Fruit fly (Drosophila melanogaster) whole organism, embryonic: Measurements from ENCODE around the gene Idgf4.

Experiments used
- CG10543 ChIP-seq: fragments of 200-800 bp; sonication (Bioruptor generic); optimal IDR thresholded peaks from 3 replicates; lab custom pipeline; 2017; ENCODE audit warnings: missing biosample characterization, mild to moderate bottlenecking, missing genetic modification characterization, moderate library complexity
- CG1233 ChIP-seq: fragments of 200-800 bp; sonication (Bioruptor generic); optimal IDR thresholded peaks from 4 replicates; lab custom pipeline; 2018; ENCODE audit warnings: missing biosample characterization, mild to moderate bottlenecking, missing genetic modification characterization
- CG12769 ChIP-seq: fragments of 200-800 bp; sonication (Bioruptor generic); optimal IDR thresholded peaks from 2 replicates; lab custom pipeline; 2019; ENCODE audit warnings: missing biosample characterization, mild to moderate bottlenecking, missing genetic modification characterization, moderate library complexity
- CG13894 ChIP-seq: fragments of 200-800 bp; sonication (Bioruptor generic); optimal IDR thresholded peaks from 3 replicates; lab custom pipeline; 2018; ENCODE audit warnings: missing biosample characterization, mild to moderate bottlenecking, missing genetic modification characterization, moderate library complexity
- CG14014 ChIP-seq: fragments of 200-800 bp; sonication (Bioruptor generic); IDR thresholded peaks from 2 replicates; pipeline ENCODE4 v1.3.6; 2022; ENCODE audit warnings: missing biosample characterization, missing genetic modification characterization
- CG14710 ChIP-seq: fragments of 200-800 bp; sonication (Bioruptor generic); optimal IDR thresholded peaks from 3 replicates; lab custom pipeline; 2019; ENCODE audit warnings: missing biosample characterization, mild to moderate bottlenecking, missing genetic modification characterization, moderate library complexity
- CG15269 ChIP-seq: fragments of 200-800 bp; sonication (Bioruptor generic); optimal IDR thresholded peaks from 2 replicates; lab custom pipeline; 2018; ENCODE audit warnings: missing biosample characterization, mild to moderate bottlenecking, missing genetic modification characterization, moderate library complexity
- CG2678 ChIP-seq: fragments of 200-800 bp; sonication (Bioruptor generic); optimal IDR thresholded peaks from 3 replicates; lab custom pipeline; 2019; ENCODE audit warnings: missing biosample characterization, mild to moderate bottlenecking, missing genetic modification characterization, moderate library complexity
- CG34422 ChIP-seq: fragments of 200-800 bp; sonication (Bioruptor generic); IDR thresholded peaks from 3 replicates; pipeline ENCODE4 v1.3.6; 2022; ENCODE audit warnings: missing biosample characterization, missing genetic modification characterization
- CG4360 ChIP-seq: fragments of 200-800 bp; sonication (Bioruptor generic); IDR thresholded peaks from 2 replicates; pipeline ENCODE4 v1.3.6; 2022; ENCODE audit warnings: missing biosample characterization, missing genetic modification characterization
- CG43689 ChIP-seq: fragments of 200-800 bp; sonication (Bioruptor generic); IDR thresholded peaks from 2 replicates; pipeline ENCODE4 v1.3.6; 2022; ENCODE audit warnings: missing biosample characterization, missing genetic modification characterization
- CG4730 ChIP-seq: fragments of 200-800 bp; sonication (Bioruptor generic); IDR thresholded peaks from 2 replicates; pipeline ENCODE4 v1.3.6; 2022; ENCODE audit warnings: missing biosample characterization, missing genetic modification characterization
- CG6254 ChIP-seq: fragments of 200-800 bp; sonication (Bioruptor generic); optimal IDR thresholded peaks from 3 replicates; lab custom pipeline; 2017; ENCODE audit warnings: mild to moderate bottlenecking, missing biosample characterization, missing genetic modification reagents, missing genetic modification characterization
- CG7271 ChIP-seq: fragments of 200-800 bp; sonication (Bioruptor generic); optimal IDR thresholded peaks from 2 replicates; lab custom pipeline; 2018; ENCODE audit warnings: missing biosample characterization, mild to moderate bottlenecking, missing genetic modification characterization, moderate library complexity
- CG8290 ChIP-seq, 3 experiments: fragments of 200-800 bp; sonication (Bioruptor generic); optimal IDR thresholded peaks; 2 replicates each; lab custom pipeline; 2016 to 2019; ENCODE audit warnings: missing biosample characterization in 3 of 3, missing genetic modification characterization in 3 of 3, mild to moderate bottlenecking in 2 of 3, moderate library complexity in 1 of 3
- CG9215 ChIP-seq: fragments of 200-800 bp; sonication (Bioruptor generic); IDR thresholded peaks from 2 replicates; pipeline ENCODE4 v1.3.6; 2022; ENCODE audit warnings: missing biosample characterization, missing genetic modification characterization
- CTCF ChIP-seq: fragments of 200-800 bp; sonication (Bioruptor generic); optimal IDR thresholded peaks from 2 replicates; lab custom pipeline; 2017; ENCODE audit warnings: missing biosample characterization, mild to moderate bottlenecking, missing genetic modification characterization, moderate library complexity
- Camta ChIP-seq: fragments of 200-800 bp; sonication (Bioruptor generic); optimal IDR thresholded peaks from 2 replicates; lab custom pipeline; 2016; ENCODE audit warnings: missing biosample characterization, missing genetic modification characterization
- Dbx ChIP-seq: fragments of 200-800 bp; sonication (Bioruptor generic); IDR thresholded peaks from 3 replicates; pipeline ENCODE4 v1.3.6; 2022; ENCODE audit warnings: missing biosample characterization, missing genetic modification characterization
- ERR ChIP-seq: fragments of 200-800 bp; sonication (Bioruptor generic); optimal IDR thresholded peaks from 2 replicates; lab custom pipeline; 2016; ENCODE audit warnings: missing biosample characterization, missing genetic modification characterization
- Fer1 ChIP-seq: fragments of 200-800 bp; sonication (Bioruptor generic); optimal IDR thresholded peaks from 2 replicates; lab custom pipeline; 2017; ENCODE audit warnings: missing biosample characterization, mild to moderate bottlenecking, missing genetic modification characterization
- HmgD ChIP-seq: fragments of 200-800 bp; sonication (Bioruptor generic); optimal IDR thresholded peaks from 3 replicates; lab custom pipeline; 2016; ENCODE audit warnings: missing biosample characterization, missing genetic modification characterization
- Lpt ChIP-seq: fragments of >200 bp; optimal IDR thresholded peaks from 2 replicates; lab custom pipeline; 2018; ENCODE audit warnings: missing biosample characterization, missing genetic modification characterization
- MBD-R2 ChIP-seq: fragments of 200-800 bp; sonication (Bioruptor generic); IDR thresholded peaks from 2 replicates; pipeline ENCODE4 v1.3.6; 2022; ENCODE audit warnings: missing biosample characterization, missing genetic modification characterization
- Med ChIP-seq: fragments of 200-800 bp; sonication (Bioruptor generic); peaks from one replicate; lab custom pipeline; 2016; ENCODE audit warnings: missing biosample characterization, missing genetic modification characterization, mild to moderate bottlenecking, inconsistent platforms, moderate library complexity
- Pdp1 ChIP-seq, 2 experiments: fragments of 200-800 bp; sonication (Bioruptor generic); optimal IDR thresholded peaks; 3 replicates each; lab custom pipeline; 2016; ENCODE audit warnings: missing biosample characterization in 2 of 2, missing genetic modification characterization in 2 of 2, mild to moderate bottlenecking in 1 of 2, moderate library complexity in 1 of 2
- Rfx ChIP-seq: fragments of 200-800 bp; sonication (Bioruptor generic); IDR thresholded peaks from 2 replicates; pipeline ENCODE4 v1.3.6; 2022; ENCODE audit warnings: missing biosample characterization, missing genetic modification characterization
- Sin3A ChIP-seq: fragments of >200 bp; optimal IDR thresholded peaks from 2 replicates; lab custom pipeline; 2018
- ase ChIP-seq: fragments of 200-800 bp; sonication (Bioruptor generic); IDR thresholded peaks from 3 replicates; pipeline ENCODE4 v1.3.6; 2022; ENCODE audit warnings: missing biosample characterization, missing genetic modification characterization
- crc ChIP-seq: fragments of 200-800 bp; sonication (Bioruptor generic); optimal IDR thresholded peaks from 2 replicates; lab custom pipeline; 2016; ENCODE audit warnings: missing biosample characterization, missing genetic modification characterization
- fd3F ChIP-seq: fragments of 200-800 bp; sonication (Bioruptor generic); optimal IDR thresholded peaks from 2 replicates; lab custom pipeline; 2018; ENCODE audit warnings: missing biosample characterization, mild to moderate bottlenecking, missing genetic modification characterization, moderate library complexity
- hbn ChIP-seq: fragments of 200-800 bp; sonication (Bioruptor generic); IDR thresholded peaks from 2 replicates; pipeline ENCODE4 v1.3.6; 2022; ENCODE audit warnings: missing biosample characterization, missing genetic modification characterization; ENCODE audit not compliant: partially characterized antibody
- lab ChIP-seq: fragments of 200-800 bp; sonication (Bioruptor generic); optimal IDR thresholded peaks from 3 replicates; lab custom pipeline; 2017; ENCODE audit warnings: missing biosample characterization, missing genetic modification characterization, mild to moderate bottlenecking, moderate library complexity, missing genetic modification reagents
- lbe ChIP-seq: fragments of 200-800 bp; sonication (Bioruptor generic); optimal IDR thresholded peaks from 2 replicates; lab custom pipeline; 2016; ENCODE audit warnings: missing biosample characterization, mild to moderate bottlenecking, missing genetic modification characterization
- lola ChIP-seq, 3 experiments: fragments of >200 bp in 2 of 3; fragments of 200-800 bp in 1 of 3; sonication (Bioruptor generic) in 1 of 3; optimal IDR thresholded peaks; 2 replicates each; lab custom pipeline; 2017 to 2019; ENCODE audit warnings: missing biosample characterization in 3 of 3, missing genetic modification characterization in 3 of 3, mild to moderate bottlenecking in 1 of 3, moderate library complexity in 1 of 3
- mirr ChIP-seq: fragments of 200-800 bp; sonication (Bioruptor generic); optimal IDR thresholded peaks from 3 replicates; lab custom pipeline; 2018; ENCODE audit warnings: missing biosample characterization, mild to moderate bottlenecking, missing genetic modification characterization
- mld ChIP-seq: fragments of 200-800 bp; sonication (Bioruptor generic); IDR thresholded peaks from 3 replicates; pipeline ENCODE4 v1.3.6; 2022; ENCODE audit warnings: missing biosample characterization, missing genetic modification characterization; ENCODE audit not compliant: partially characterized antibody
- nom ChIP-seq: fragments of 200-800 bp; sonication (Bioruptor generic); optimal IDR thresholded peaks from 2 replicates; lab custom pipeline; 2017; ENCODE audit warnings: missing biosample characterization, missing genetic modification characterization, mild to moderate bottlenecking, moderate library complexity, missing genetic modification reagents
- oc ChIP-seq: fragments of 200-800 bp; sonication (Bioruptor generic); optimal IDR thresholded peaks from 2 replicates; lab custom pipeline; 2018; ENCODE audit warnings: missing biosample characterization, mild to moderate bottlenecking, missing genetic modification characterization, moderate library complexity
- pum ChIP-seq: fragments of 200-800 bp; sonication (Bioruptor generic); optimal IDR thresholded peaks from 2 replicates; lab custom pipeline; 2016; ENCODE audit warnings: missing biosample characterization, missing genetic modification characterization
- sd ChIP-seq: fragments of 200-800 bp; sonication (Bioruptor generic); optimal IDR thresholded peaks from 3 replicates; lab custom pipeline; 2018; ENCODE audit warnings: missing biosample characterization, mild to moderate bottlenecking, missing genetic modification characterization, moderate library complexity
- sens ChIP-seq: fragments of 200-800 bp; sonication (Bioruptor generic); peaks from one replicate; lab custom pipeline; 2016; ENCODE audit warnings: missing biosample characterization, missing genetic modification characterization
- seq ChIP-seq: fragments of 200-800 bp; sonication (Bioruptor generic); IDR thresholded peaks from 2 replicates; pipeline ENCODE4 v1.3.6; 2022; ENCODE audit warnings: missing biosample characterization, missing genetic modification characterization
- tna ChIP-seq: fragments of 200-800 bp; sonication (Bioruptor generic); IDR thresholded peaks from 2 replicates; pipeline ENCODE4 v1.3.6; 2022; ENCODE audit warnings: missing biosample characterization, missing genetic modification characterization; ENCODE audit not compliant: partially characterized antibody
- ttk ChIP-seq: fragments of 200-800 bp; sonication (Bioruptor generic); IDR thresholded peaks from 2 replicates; pipeline ENCODE4 v2.1.2; 2022; ENCODE audit warnings: missing biosample characterization, missing genetic modification characterization
- unpg ChIP-seq: fragments of 200-800 bp; sonication (Bioruptor generic); optimal IDR thresholded peaks from 3 replicates; lab custom pipeline; 2018; ENCODE audit warnings: missing biosample characterization, mild to moderate bottlenecking, missing genetic modification characterization, moderate library complexity
- vvl ChIP-seq: fragments of 200-800 bp; sonication (Bioruptor generic); IDR thresholded peaks from 2 replicates; pipeline ENCODE4 v1.3.6; 2022; ENCODE audit warnings: missing biosample characterization, missing genetic modification characterization

The Idgf4 gene

DNA sequence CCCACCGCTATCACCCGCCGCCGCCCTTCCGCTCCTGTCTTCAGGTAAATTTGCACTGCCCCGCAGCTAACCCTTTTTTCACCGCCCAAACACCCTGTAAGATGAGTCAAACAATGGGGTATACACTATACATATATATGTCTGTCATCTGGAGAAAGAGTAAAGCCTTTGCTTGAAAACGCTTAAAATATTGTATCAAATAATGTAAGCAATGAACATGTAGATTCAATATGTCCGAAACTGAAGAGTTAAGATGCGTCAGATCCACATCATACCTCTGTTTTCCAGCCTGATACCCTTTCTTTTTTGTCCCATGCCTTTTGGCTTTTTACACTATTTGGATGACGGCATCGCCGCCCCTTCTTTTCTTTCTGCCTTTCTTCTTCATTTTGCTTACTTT lies 37.9 kb downstream of the Idgf4 start (continued):
- TF ChIP-seq ase (GFP tag; lab: Robert Waterston, UW) (0 out of 3 replicates have a peak, but pooled peaks have one; percentile 37), Camta (no peak), pum (GFP tag; lab: Kevin White, UChicago) (no peak), tna (GFP tag; lab: Robert Waterston, UW) (no peak), ERR (GFP tag; lab: Kevin White, UChicago) (no peak), Sin3A (no peak), Pdp1 (GFP tag; optimal IDR thresholded peaks at IDR 0.05; lab: Kevin White, UChicago) (peak in 1 of 2 experiments; percentile 23), CG4730 (GFP tag; lab: Robert Waterston, UW) (peak; percentile 38; the same call in 1 of the 2 replicates), oc (tag; lab: Kevin White, UChicago) (no peak), fd3F (no peak), lola (GFP tag; optimal IDR thresholded peaks at IDR 0.05; lab: Kevin White, UChicago) (no peak), CG14710 (no peak), crc (GFP tag; lab: Kevin White, UChicago) (no peak), nom (GFP tag; lab: Kevin White, UChicago) (no peak), CG9215 (GFP tag; lab: Robert Waterston, UW) (peak; percentile 37; the same call in 1 of the 2 replicates), CG7271 (tag; lab: Kevin White, UChicago) (no peak), CG34422 (GFP tag; lab: Robert Waterston, UW) (no peak; the same call in 2 of the 3 replicates), CG4360 (GFP tag; lab: Robert Waterston, UW) (no peak), Fer1 (no peak), CG1233 (no peak), unpg (GFP tag; lab: Kevin White, UChicago) (peak; percentile 34)

DNA sequence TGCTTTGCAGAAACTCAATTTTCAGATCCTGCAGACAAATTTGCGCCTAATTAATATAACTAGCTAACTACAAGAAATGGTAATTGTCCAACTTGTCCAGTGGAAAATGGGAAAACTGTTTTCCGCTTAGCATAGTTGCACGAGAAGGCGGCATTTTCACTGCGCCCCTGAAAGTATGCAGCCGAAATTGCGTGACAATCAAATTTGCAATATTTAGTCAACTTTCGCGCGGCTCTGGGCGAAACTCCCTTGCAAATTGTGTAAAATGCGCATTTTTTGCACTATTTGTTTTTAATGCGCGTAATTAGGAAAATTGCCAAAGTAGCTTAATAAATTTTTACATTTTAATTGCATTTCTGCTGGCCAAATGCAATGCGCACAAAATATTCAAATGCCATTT lies 41.1 kb downstream of the Idgf4 start:
- TF ChIP-seq CTCF (GFP tag; lab: Kevin White, UChicago) (peak; percentile 57), ttk (no peak), seq (GFP tag; lab: Robert Waterston, UW) (no peak), sens (GFP tag; lab: Kevin White, UChicago) (peak; percentile 32), HmgD (GFP tag; lab: Kevin White, UChicago) (no peak), hbn (no peak), CG43689 (GFP tag; lab: Robert Waterston, UW) (no peak), lbe (GFP tag; lab: Kevin White, UChicago) (no peak)

- peak; percentile 23 for TF ChIP-seq mirr (GFP tag; lab: Kevin White, UChicago)
- peak; percentile 44 for TF ChIP-seq CG12769 (tag; lab: Kevin White, UChicago)
- peak in 1 of 2 experiments; percentile 36 for TF ChIP-seq Pdp1 (GFP tag; optimal IDR thresholded peaks at IDR 0.05; lab: Kevin White, UChicago)
- TF ChIP-seq Dbx (GFP tag; lab: Robert Waterston, UW), result 0 out of 3 replicates have a peak, but pooled peaks have one; percentile 11
- TF ChIP-seq CG14014 (GFP tag; lab: Robert Waterston, UW), result peak; percentile 22; the same call in 1 of the 2 replicates
- no peak for TF ChIP-seq CG6254 (GFP tag; lab: Kevin White, UChicago)
- peak; percentile 3 for TF ChIP-seq CG2678 (tag; lab: Kevin White, UChicago)
- no peak for TF ChIP-seq MBD-R2
- peak; percentile 33; the same call in 1 of the 2 replicates for TF ChIP-seq Rfx
- no peak for TF ChIP-seq CG8290 (GFP tag; optimal IDR thresholded peaks at IDR 0.05; lab: Kevin White, UChicago)
- TF ChIP-seq CG8290 (tag; optimal IDR thresholded peaks at IDR 0.05; lab: Kevin White, UChicago), result peak in 1 of 2 experiments; percentile 19
- TF ChIP-seq sd, result peak; percentile 12
- peak; percentile 20; the same call in 1 of the 2 replicates for TF ChIP-seq vvl
- TF ChIP-seq Lpt (GFP tag; lab: Kevin White, UChicago), result no peak
- peak; percentile 5 for TF ChIP-seq CG10543
- TF ChIP-seq lab (GFP tag; lab: Kevin White, UChicago), result peak; percentile 3
- TF ChIP-seq CG13894, result peak; percentile 79
- TF ChIP-seq Med (GFP tag; lab: Kevin White, UChicago), result peak; percentile 66
- TF ChIP-seq mld (GFP tag; lab: Robert Waterston, UW), result no peak
- TF ChIP-seq CG15269, result peak; percentile 2
Observed at dm6 chrX:9885363-9885762, 45.4 kb downstream of the Idgf4 start.
